Worm (Caenorhabditis elegans): ENCODE measurements around the gene lon-2.
A peak's percentile ranks its signal among the peaks of the same experiment; 100 is the strongest.

Gene lon-2

DNA sequence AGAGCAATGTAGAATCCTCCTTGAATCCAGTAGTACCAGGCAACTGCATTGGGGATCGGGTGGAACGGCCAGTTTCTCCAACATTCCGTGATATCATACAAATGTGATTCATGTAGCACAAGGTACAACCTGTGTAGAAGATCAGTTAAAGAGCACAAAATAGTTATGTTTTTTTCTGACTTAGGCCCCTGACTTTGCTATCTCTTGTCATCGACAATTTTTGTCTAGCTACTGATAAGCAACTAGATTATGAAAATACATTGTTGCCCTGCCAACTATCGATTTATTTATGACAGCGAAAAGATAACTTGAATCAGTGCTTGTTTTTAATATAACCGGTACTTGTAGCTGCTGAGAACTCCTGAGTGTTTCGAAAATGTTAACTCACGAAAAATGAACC is 50.6 kb downstream of the lon-2 start:
- TF ChIP-seq hlh-1 (tag; optimal IDR thresholded peaks at IDR 0.05) (no peak), ces-1 (GFP tag; optimal IDR thresholded peaks at IDR 0.05) (no peak), mep-1 (tag; optimal IDR thresholded peaks at IDR 0.05) (no peak), zip-8 (tag; optimal IDR thresholded peaks at IDR 0.05) (no peak), ceh-83 (GFP tag; optimal IDR thresholded peaks at IDR 0.05) (no peak), nhr-237 (tag; optimal IDR thresholded peaks at IDR 0.05) (no peak), unc-62 (GFP tag; optimal IDR thresholded peaks at IDR 0.05) (no peak), sem-2 (GFP tag; optimal IDR thresholded peaks at IDR 0.05) (no peak), bed-3 (GFP tag; optimal IDR thresholded peaks at IDR 0.05) (no peak), lin-13 (tag; optimal IDR thresholded peaks at IDR 0.05) (no peak), ceh-43 (GFP tag; optimal IDR thresholded peaks at IDR 0.05) (no peak), ceh-39 (tag; optimal IDR thresholded peaks at IDR 0.05) (no peak), nhr-2 (tag; optimal IDR thresholded peaks at IDR 0.05) (no peak), pha-4 (tag; optimal IDR thresholded peaks at IDR 0.05) (no peak), ztf-11 (tag; optimal IDR thresholded peaks at IDR 0.05) (no peak), snpc-4 (tag; optimal IDR thresholded peaks at IDR 0.05) (no peak), mls-2 (tag; optimal IDR thresholded peaks at IDR 0.05) (no peak)

DNA sequence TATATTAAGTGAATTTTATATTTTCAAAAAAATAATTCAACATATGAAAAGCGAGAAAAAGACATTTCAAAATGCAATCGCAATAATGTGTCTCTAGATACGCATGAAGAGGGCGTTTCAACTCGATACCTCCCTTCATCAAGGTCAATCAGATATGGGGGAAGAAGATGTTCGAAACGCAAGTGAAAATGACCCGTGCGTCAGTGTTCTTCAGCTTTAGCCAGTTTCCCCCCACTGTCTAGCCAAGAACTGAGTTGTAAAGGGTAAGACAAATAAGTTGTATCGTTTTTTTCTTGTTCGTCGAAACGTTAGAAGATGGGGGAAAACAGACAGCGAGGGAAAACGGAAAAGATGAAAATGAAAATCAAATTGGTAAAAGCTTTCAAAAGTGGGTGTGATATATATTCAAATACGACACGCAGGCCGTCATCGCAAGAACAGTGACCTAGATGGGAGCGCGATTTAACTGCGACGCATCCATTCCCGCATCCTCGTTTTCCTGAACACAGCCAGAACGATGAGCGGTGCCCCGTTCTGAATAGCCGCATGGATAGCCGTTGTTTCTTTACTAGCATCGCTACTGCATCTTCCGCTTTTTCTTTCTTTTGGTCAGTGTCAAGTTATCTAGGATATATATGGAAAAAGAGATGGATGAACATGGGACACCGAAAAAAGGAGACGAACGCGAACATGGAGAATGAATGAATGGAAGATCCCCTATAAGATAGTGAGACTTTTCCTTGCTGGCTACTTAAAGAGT is 54.1 kb downstream of the lon-2 start:
- TF ChIP-seq blmp-1 (tag; optimal IDR thresholded peaks at IDR 0.05) (peak; percentile 28), elt-3 (tag; optimal IDR thresholded peaks at IDR 0.05) (no peak), zip-8 (tag; optimal IDR thresholded peaks at IDR 0.05) (no peak), ces-1 (GFP tag; optimal IDR thresholded peaks at IDR 0.05) (no peak), unc-120 (tag; optimal IDR thresholded peaks at IDR 0.05; ENCODE audit: poor library complexity, severe bottlenecking) (no peak), mep-1 (tag; optimal IDR thresholded peaks at IDR 0.05) (no peak), drap-1 (GFP tag; optimal IDR thresholded peaks at IDR 0.05) (no peak), tbx-8 (GFP tag; optimal IDR thresholded peaks at IDR 0.05) (no peak), nhr-76 (tag; optimal IDR thresholded peaks at IDR 0.05) (no peak), M03D4.4 (tag; optimal IDR thresholded peaks at IDR 0.05) (no peak), ham-2 (GFP tag; optimal IDR thresholded peaks at IDR 0.05) (peak; percentile 93)

ce11 chrX:4691148-4691773 is 57.6 kb downstream of the lon-2 start, which contains the start of gene K02G10.5:
TSS of gene K02G10.5 (minus strand) at chrX:4691198.
- no peak for TF ChIP-seq unc-39 (tag; optimal IDR thresholded peaks at IDR 0.05)

Data from whole organism, mixed stage, embryonic.